Fruit fly (Drosophila melanogaster) Kc167 (cell line): ENCODE data around the gene CG7368.
"Not testable (repeated sequence)": the region's sequence is repeated elsewhere in the genome, so short reads cannot be mapped to it uniquely, and the experiment has no call there.

ENCODE experiments used
- Myc ChIP-seq: fragments of >200 bp; optimal IDR thresholded peaks from 2 replicates; lab custom pipeline; 2017; ENCODE audit warnings: missing external identifiers
- Sin3A ChIP-seq: fragments of >200 bp; optimal IDR thresholded peaks from 2 replicates; lab custom pipeline; 2018; ENCODE audit warnings: missing external identifiers
- h ChIP-seq: fragments of >200 bp; optimal IDR thresholded peaks from 3 replicates; lab custom pipeline; 2018; ENCODE audit warnings: missing external identifiers
- insv ChIP-seq: fragments of >200 bp; optimal IDR thresholded peaks from 3 replicates; lab custom pipeline; 2018; ENCODE audit warnings: missing external identifiers
- psq ChIP-seq: fragments of >200 bp; optimal IDR thresholded peaks from 2 replicates; lab custom pipeline; 2017; ENCODE audit warnings: missing external identifiers
- ttk ChIP-seq: sonication (Bioruptor generic); optimal IDR thresholded peaks from 2 replicates; lab custom pipeline; 2017; ENCODE audit warnings: missing external identifiers

Gene CG7368

dm6 chr3L:11580919-11581318 lies 16.1 kb upstream of the CG7368 start, which contains the start of gene CG43391:
CG43391 (minus strand) TSS chr3L:11581019.
- no peak for TF ChIP-seq psq (lab: Kevin White, UChicago)
- no peak for TF ChIP-seq insv (lab: Kevin White, UChicago)
- TF ChIP-seq Myc (lab: Kevin White, UChicago) = no peak
- no peak for TF ChIP-seq Sin3A
- TF ChIP-seq ttk (lab: Kevin White, UChicago) = no peak
- no peak for TF ChIP-seq h

- TF ChIP-seq h (no peak), ttk (lab: Kevin White, UChicago) (no peak), insv (lab: Kevin White, UChicago) (no peak), Sin3A (no peak), psq (lab: Kevin White, UChicago) (no peak), Myc (lab: Kevin White, UChicago) (no peak)
These were observed 14.9 kb upstream of the CG7368 start, which contains the start of gene CG33269 for dm6 chr3L:11582097-11582496. CG33269 (minus strand) TSS chr3L:11582197.

dm6 chr3L:11583964-11584363 lies 13.0 kb upstream of the CG7368 start, which contains the start of gene CG32086:
CG32086 (minus strand) TSS chr3L:11584064.
- TF ChIP-seq Myc (lab: Kevin White, UChicago) (no peak), insv (lab: Kevin White, UChicago) (no peak), psq (lab: Kevin White, UChicago) (no peak), h (no peak), Sin3A (no peak), ttk (lab: Kevin White, UChicago) (no peak)

- TF ChIP-seq h (no peak), ttk (lab: Kevin White, UChicago) (no peak), psq (lab: Kevin White, UChicago) (no peak), Myc (lab: Kevin White, UChicago) (no peak), insv (lab: Kevin White, UChicago) (no peak), Sin3A (no peak)
These were observed 10.1 kb upstream of the CG7368 start for dm6 chr3L:11586794-11587462.

- TF ChIP-seq Myc (lab: Kevin White, UChicago) (no peak), ttk (lab: Kevin White, UChicago) (no peak), psq (lab: Kevin White, UChicago) (no peak), Sin3A (no peak), insv (lab: Kevin White, UChicago) (no peak), h (no peak)
These were observed 9.1 kb upstream of the CG7368 start, which contains the start of gene rt for dm6 chr3L:11587720-11588580. rt (minus strand) TSS chr3L:11587770.

dm6 chr3L:11588594-11588993 lies 8.4 kb upstream of the CG7368 start:
- TF ChIP-seq ttk (lab: Kevin White, UChicago) (no peak), psq (lab: Kevin White, UChicago) (no peak), h (no peak), Sin3A (no peak), insv (lab: Kevin White, UChicago) (no peak)

dm6 chr3L:11589395-11589794 lies 7.6 kb upstream of the CG7368 start, which contains the start of gene CG7377:
CG7377 (plus strand) TSS chr3L:11589695.
- TF ChIP-seq h; Myc (lab: Kevin White, UChicago); ttk (lab: Kevin White, UChicago): not testable (repeated sequence)

- no peak for TF ChIP-seq insv (lab: Kevin White, UChicago)
- TF ChIP-seq Myc (lab: Kevin White, UChicago) = no peak
- no peak for TF ChIP-seq h
- no peak for TF ChIP-seq psq (lab: Kevin White, UChicago)
- no peak for TF ChIP-seq Sin3A
- TF ChIP-seq ttk (lab: Kevin White, UChicago) = no peak
These were observed 5.9 kb upstream of the CG7368 start, which contains the start of gene CG33268 for dm6 chr3L:11591131-11591530. CG33268 (minus strand) TSS chr3L:11591231.

- TF ChIP-seq psq (lab: Kevin White, UChicago) (no peak), h (no peak), ttk (lab: Kevin White, UChicago) (no peak), Sin3A (no peak), Myc (lab: Kevin White, UChicago) (no peak), insv (lab: Kevin White, UChicago) (no peak)
These were observed 5.2 kb upstream of the CG7368 start for dm6 chr3L:11591803-11592202.

- TF ChIP-seq psq (lab: Kevin White, UChicago) = no peak
- TF ChIP-seq h = no peak
- TF ChIP-seq Myc (lab: Kevin White, UChicago) = no peak
- TF ChIP-seq insv (lab: Kevin White, UChicago) = no peak
- no peak for TF ChIP-seq ttk (lab: Kevin White, UChicago)
- TF ChIP-seq Sin3A = no peak
These were observed 3.2 kb upstream of the CG7368 start for dm6 chr3L:11593778-11594177.

- TF ChIP-seq ttk (lab: Kevin White, UChicago) = no peak
- TF ChIP-seq insv (lab: Kevin White, UChicago) = no peak
- TF ChIP-seq Myc (lab: Kevin White, UChicago) = no peak
- TF ChIP-seq h = no peak
- TF ChIP-seq psq (lab: Kevin White, UChicago) = no peak
- no peak for TF ChIP-seq Sin3A
These were observed 2.3 kb downstream of the CG7368 start for dm6 chr3L:11599255-11599654.

- TF ChIP-seq ttk (lab: Kevin White, UChicago) = no peak
These were observed 3.0 kb downstream of the CG7368 start, which contains the start of the genes CG14137 and CG46394 for dm6 chr3L:11599965-11600420. CG14137 (minus strand) TSS chr3L:11600065. CG46394 (plus strand) TSS chr3L:11600370.
